Fruit fly (Drosophila melanogaster) whole organism, embryonic: Measurements from ENCODE around the gene CtsF.

Experiments
- C15 ChIP-seq: fragments of 200-800 bp; sonication (Bioruptor generic); IDR thresholded peaks from 3 replicates; pipeline ENCODE4 v1.3.6; 2022; ENCODE audit warnings: missing biosample characterization, missing genetic modification characterization
- CG10366 ChIP-seq: fragments of 200-800 bp; sonication (Bioruptor generic); IDR thresholded peaks from 2 replicates; pipeline ENCODE4 v1.3.6; 2022; ENCODE audit warnings: missing biosample characterization, missing genetic modification characterization
- CG10959 ChIP-seq: fragments of 200-800 bp; sonication (Bioruptor generic); IDR thresholded peaks from 2 replicates; pipeline ENCODE4 v1.3.6; 2022; ENCODE audit warnings: missing biosample characterization, missing genetic modification characterization
- CG10979 ChIP-seq: fragments of 200-800 bp; sonication (Bioruptor generic); optimal IDR thresholded peaks from 2 replicates; lab custom pipeline; 2018; ENCODE audit warnings: missing biosample characterization, mild to moderate bottlenecking, missing genetic modification characterization, moderate library complexity
- CG11085 ChIP-seq: fragments of 200-800 bp; sonication (Bioruptor generic); IDR thresholded peaks from 2 replicates; pipeline ENCODE4 v1.3.6; 2022; ENCODE audit warnings: missing biosample characterization, missing genetic modification characterization
- CG11456 ChIP-seq: fragments of 200-800 bp; sonication (Bioruptor generic); IDR thresholded peaks from 3 replicates; pipeline ENCODE4 v1.3.6; 2022; ENCODE audit warnings: missing biosample characterization, missing genetic modification characterization
- CG11560 ChIP-seq: fragments of 200-800 bp; sonication (Bioruptor generic); IDR thresholded peaks from 3 replicates; pipeline ENCODE4 v1.3.6; 2022; ENCODE audit warnings: missing biosample characterization, missing genetic modification characterization
- CG12659 ChIP-seq: fragments of 200-800 bp; sonication (Bioruptor generic); optimal IDR thresholded peaks from 3 replicates; lab custom pipeline; 2017; ENCODE audit warnings: mild to moderate bottlenecking, missing biosample characterization, missing genetic modification reagents, missing genetic modification characterization
- CG12744 ChIP-seq: fragments of 200-800 bp; sonication (Bioruptor generic); optimal IDR thresholded peaks from 2 replicates; lab custom pipeline; 2016; ENCODE audit warnings: missing biosample characterization, missing genetic modification characterization
- CG12942 ChIP-seq: fragments of 200-800 bp; sonication (Bioruptor generic); optimal IDR thresholded peaks from 3 replicates; lab custom pipeline; 2016; ENCODE audit warnings: missing biosample characterization, missing genetic modification characterization
- CG15073 ChIP-seq: fragments of 200-800 bp; sonication (Bioruptor generic); optimal IDR thresholded peaks from 2 replicates; lab custom pipeline; 2016; ENCODE audit warnings: missing biosample characterization, missing genetic modification characterization
- CG1647 ChIP-seq: fragments of 200-800 bp; sonication (Bioruptor generic); optimal IDR thresholded peaks from 3 replicates; lab custom pipeline; 2016; ENCODE audit warnings: missing biosample characterization, missing genetic modification characterization
- CG16779 ChIP-seq: fragments of 200-800 bp; sonication (Bioruptor generic); IDR thresholded peaks from 2 replicates; pipeline ENCODE4 v1.3.6; 2022; ENCODE audit warnings: missing biosample characterization, missing genetic modification characterization
- CG18476 ChIP-seq: fragments of 200-800 bp; sonication (Bioruptor generic); optimal IDR thresholded peaks from 2 replicates; lab custom pipeline; 2016; ENCODE audit warnings: missing biosample characterization, mild to moderate bottlenecking, missing genetic modification characterization
- CG3163 ChIP-seq: fragments of 200-800 bp; sonication (Bioruptor generic); optimal IDR thresholded peaks from 3 replicates; lab custom pipeline; 2016; ENCODE audit warnings: missing biosample characterization, missing genetic modification characterization
- CG3281 ChIP-seq: fragments of 200-800 bp; sonication (Bioruptor generic); optimal IDR thresholded peaks from 3 replicates; lab custom pipeline; 2017; ENCODE audit warnings: missing biosample characterization, mild to moderate bottlenecking, missing genetic modification characterization
- CG34224 ChIP-seq: fragments of 200-800 bp; sonication (Bioruptor generic); IDR thresholded peaks from 3 replicates; pipeline ENCODE4 v1.3.6; 2022; ENCODE audit warnings: missing biosample characterization, missing genetic modification characterization; ENCODE audit not compliant: partially characterized antibody
- CG4404 ChIP-seq: fragments of 200-800 bp; sonication (Bioruptor generic); IDR thresholded peaks from 2 replicates; pipeline ENCODE4 v1.3.6; 2022; ENCODE audit warnings: missing biosample characterization, missing genetic modification characterization
- CG6683 ChIP-seq: fragments of 200-800 bp; sonication (Bioruptor generic); optimal IDR thresholded peaks from 2 replicates; lab custom pipeline; 2017; ENCODE audit warnings: missing biosample characterization, mild to moderate bottlenecking, missing genetic modification characterization, missing genetic modification reagents
- CG7372 ChIP-seq: fragments of 200-800 bp; sonication (Bioruptor generic); IDR thresholded peaks from 2 replicates; pipeline ENCODE4 v1.3.6; 2022; ENCODE audit warnings: missing biosample characterization, missing genetic modification characterization
- CG7928 ChIP-seq: fragments of 200-800 bp; sonication (Bioruptor generic); optimal IDR thresholded peaks from 2 replicates; lab custom pipeline; 2017; ENCODE audit warnings: missing biosample characterization, mild to moderate bottlenecking, missing genetic modification characterization
- CG8089 ChIP-seq: fragments of 200-800 bp; sonication (Bioruptor generic); optimal IDR thresholded peaks from 3 replicates; lab custom pipeline; 2016; ENCODE audit warnings: missing biosample characterization, missing genetic modification characterization
- CG8765 ChIP-seq: fragments of 200-800 bp; sonication (Bioruptor generic); IDR thresholded peaks from 2 replicates; pipeline ENCODE4 v1.3.6; 2022; ENCODE audit warnings: missing biosample characterization, missing genetic modification characterization
- CG8944 ChIP-seq: fragments of 200-800 bp; sonication (Bioruptor generic); optimal IDR thresholded peaks from 3 replicates; lab custom pipeline; 2016; ENCODE audit warnings: missing biosample characterization, missing genetic modification characterization
- D19A ChIP-seq: fragments of 200-800 bp; optimal IDR thresholded peaks from 3 replicates; lab custom pipeline; 2019; ENCODE audit warnings: missing biosample characterization, mild to moderate bottlenecking, missing genetic modification characterization, moderate library complexity
- Dip3 ChIP-seq: fragments of 200-800 bp; sonication (Bioruptor generic); optimal IDR thresholded peaks from 3 replicates; lab custom pipeline; 2016; ENCODE audit warnings: missing biosample characterization, missing genetic modification characterization
- Doc2 ChIP-seq: fragments of 200-800 bp; sonication (Bioruptor generic); IDR thresholded peaks from 2 replicates; pipeline ENCODE4 v1.3.6; 2022; ENCODE audit warnings: missing biosample characterization, missing genetic modification characterization
- E2f1 ChIP-seq: fragments of 200-800 bp; sonication (Bioruptor generic); IDR thresholded peaks from 2 replicates; pipeline ENCODE4 v1.3.6; 2022; ENCODE audit warnings: missing biosample characterization, missing genetic modification characterization
- Gsc ChIP-seq: fragments of 200-800 bp; sonication (Bioruptor generic); IDR thresholded peaks from 2 replicates; pipeline ENCODE4 v1.3.6; 2022; ENCODE audit warnings: missing biosample characterization, missing genetic modification characterization
- Lpt ChIP-seq: fragments of >200 bp; optimal IDR thresholded peaks from 2 replicates; lab custom pipeline; 2018; ENCODE audit warnings: missing biosample characterization, missing genetic modification characterization
- Max ChIP-seq: fragments of 200-800 bp; sonication (Bioruptor generic); optimal IDR thresholded peaks from 2 replicates; lab custom pipeline; 2016; ENCODE audit warnings: missing biosample characterization, mild to moderate bottlenecking, missing genetic modification characterization
- Nf-YC ChIP-seq: fragments of 200-800 bp; optimal IDR thresholded peaks from 3 replicates; lab custom pipeline; 2019; ENCODE audit warnings: missing biosample characterization, mild to moderate bottlenecking, missing genetic modification characterization, moderate library complexity
- Trl ChIP-seq, 3 experiments: fragments of >200 bp in 2 of 3; fragments of 200-800 bp in 1 of 3; sonication (Bioruptor generic) in 1 of 3; optimal IDR thresholded peaks; 2 replicates in 1 of 3; 3 replicates in 2 of 3; lab custom pipeline; 2016 to 2017; ENCODE audit warnings: missing biosample characterization in 1 of 3, missing genetic modification characterization in 1 of 3
- al ChIP-seq: fragments of 200-800 bp; sonication (Bioruptor generic); IDR thresholded peaks from 2 replicates; pipeline ENCODE4 v1.3.6; 2022; ENCODE audit warnings: missing biosample characterization, missing genetic modification characterization
- cas ChIP-seq: fragments of 200-800 bp; sonication (Bioruptor generic); IDR thresholded peaks from 2 replicates; pipeline ENCODE4 v1.3.6; 2022; ENCODE audit warnings: missing biosample characterization, missing genetic modification characterization
- chif ChIP-seq, 2 experiments: fragments of 200-800 bp; sonication (Bioruptor generic); optimal IDR thresholded peaks; 3 replicates each; lab custom pipeline; 2016; ENCODE audit warnings: missing biosample characterization in 2 of 2, missing genetic modification characterization in 2 of 2
- dmrt99B ChIP-seq: fragments of 200-800 bp; sonication (Bioruptor generic); optimal IDR thresholded peaks from 2 replicates; lab custom pipeline; 2018; ENCODE audit warnings: missing biosample characterization, mild to moderate bottlenecking, missing genetic modification characterization, moderate library complexity
- dpn ChIP-seq, 2 experiments: fragments of 200-800 bp; sonication (Bioruptor generic); optimal IDR thresholded peaks; 3 replicates each; lab custom pipeline; 2016; ENCODE audit warnings: missing biosample characterization in 2 of 2, missing genetic modification characterization in 2 of 2
- emc ChIP-seq: fragments of 200-800 bp; sonication (Bioruptor generic); optimal IDR thresholded peaks from 2 replicates; lab custom pipeline; 2016; ENCODE audit warnings: missing biosample characterization, missing genetic modification characterization
- fd96Cb ChIP-seq: fragments of 200-800 bp; sonication (Bioruptor generic); optimal IDR thresholded peaks from 2 replicates; lab custom pipeline; 2018; ENCODE audit warnings: missing biosample characterization, mild to moderate bottlenecking, missing genetic modification characterization, moderate library complexity
- gcm2 ChIP-seq: fragments of 200-800 bp; sonication (Bioruptor generic); optimal IDR thresholded peaks from 2 replicates; lab custom pipeline; 2016; ENCODE audit warnings: missing biosample characterization, missing genetic modification characterization
- jigr1 ChIP-seq: fragments of 200-800 bp; sonication (Bioruptor generic); IDR thresholded peaks from 3 replicates; pipeline ENCODE4 v1.3.6; 2022; ENCODE audit warnings: missing biosample characterization, missing genetic modification characterization
- lbe ChIP-seq: fragments of 200-800 bp; sonication (Bioruptor generic); optimal IDR thresholded peaks from 2 replicates; lab custom pipeline; 2016; ENCODE audit warnings: missing biosample characterization, mild to moderate bottlenecking, missing genetic modification characterization
- phol ChIP-seq: fragments of 200-800 bp; sonication (Bioruptor generic); optimal IDR thresholded peaks from 3 replicates; lab custom pipeline; 2018; ENCODE audit warnings: missing biosample characterization, mild to moderate bottlenecking, missing genetic modification characterization, moderate library complexity
- row ChIP-seq: fragments of 200-800 bp; sonication (Bioruptor generic); IDR thresholded peaks from 3 replicates; pipeline ENCODE4 v1.3.6; 2022; ENCODE audit warnings: missing biosample characterization, missing genetic modification characterization
- sqz ChIP-seq: fragments of 200-800 bp; sonication (Bioruptor generic); optimal IDR thresholded peaks from 3 replicates; lab custom pipeline; 2018; ENCODE audit warnings: missing biosample characterization, mild to moderate bottlenecking, missing genetic modification characterization
- stc ChIP-seq: fragments of 200-800 bp; sonication (Bioruptor generic); IDR thresholded peaks from 2 replicates; pipeline ENCODE4 v1.3.6; 2022; ENCODE audit warnings: missing biosample characterization, missing genetic modification characterization
- tup ChIP-seq: fragments of 200-800 bp; sonication (Bioruptor generic); optimal IDR thresholded peaks from 2 replicates; lab custom pipeline; 2016; ENCODE audit warnings: missing biosample characterization, mild to moderate bottlenecking, missing genetic modification characterization, moderate library complexity
- vnd ChIP-seq: fragments of 200-800 bp; sonication (Bioruptor generic); IDR thresholded peaks from 3 replicates; pipeline ENCODE4 v1.3.6; 2022; ENCODE audit warnings: missing biosample characterization, missing genetic modification characterization; ENCODE audit not compliant: partially characterized antibody
- zfh1 ChIP-seq: fragments of 200-800 bp; sonication (Bioruptor generic); IDR thresholded peaks from 3 replicates; pipeline ENCODE4 v1.3.6; 2022; ENCODE audit warnings: missing biosample characterization, missing genetic modification characterization

The CtsF gene

dm6 chr3R:5256462-5257146, 5.1 kb upstream of the CtsF start, which contains the start of the genes Enoph and Hph (continued):
- TF ChIP-seq CG18476 (GFP tag; lab: Kevin White, UChicago) (peak; percentile 24), lbe (GFP tag; lab: Kevin White, UChicago) (peak; percentile 44), CG10959 (GFP tag; lab: Robert Waterston, UW) (no peak), zfh1 (GFP tag; lab: Robert Waterston, UW) (peak; percentile 50; the same call in 2 of the 3 replicates), CG11085 (GFP tag; lab: Robert Waterston, UW) (no peak; the same call in 1 of the 2 replicates), stc (GFP tag; lab: Robert Waterston, UW) (no peak), CG10979 (tag; lab: Kevin White, UChicago) (peak; percentile 52), row (GFP tag; lab: Robert Waterston, UW) (peak; percentile 80), E2f1 (GFP tag; lab: Robert Waterston, UW) (0 out of 2 replicates have a peak, but pooled peaks have one; percentile 43), chif (GFP tag; optimal IDR thresholded peaks at IDR 0.05; lab: Kevin White, UChicago) (peak; percentile 17 to 43), D19A (peak; percentile 88), CG10366 (GFP tag; lab: Robert Waterston, UW) (peak; percentile 46), tup (GFP tag; lab: Kevin White, UChicago) (no peak), vnd (GFP tag; lab: Robert Waterston, UW) (peak; percentile 80), CG11560 (tag; lab: Robert Waterston, UW) (peak; percentile 50; the same call in 1 of the 3 replicates), fd96Cb (peak; percentile 56), CG11456 (GFP tag; lab: Robert Waterston, UW) (peak; percentile 63; the same call in 1 of the 3 replicates), CG15073 (GFP tag; lab: Kevin White, UChicago) (no peak), CG3281 (GFP tag; lab: Kevin White, UChicago) (peak; percentile 61), CG16779 (GFP tag; lab: Robert Waterston, UW) (0 out of 2 replicates have a peak, but pooled peaks have one; percentile 23), CG12744 (GFP tag; lab: Kevin White, UChicago) (no peak), Nf-YC (tag; lab: Kevin White, UChicago) (peak; percentile 69), CG6683 (GFP tag; lab: Kevin White, UChicago) (no peak), CG4404 (GFP tag; lab: Robert Waterston, UW) (peak; percentile 54; the same call in 1 of the 2 replicates), CG8944 (GFP tag; lab: Kevin White, UChicago) (peak; percentile 37), CG8765 (GFP tag; lab: Robert Waterston, UW) (peak; percentile 39; the same call in 1 of the 2 replicates), C15 (GFP tag; lab: Robert Waterston, UW) (0 out of 3 replicates have a peak, but pooled peaks have one; percentile 17), CG7372 (GFP tag; lab: Robert Waterston, UW) (no peak), Max (GFP tag; lab: Kevin White, UChicago) (peak; percentile 66), Trl (optimal IDR thresholded peaks at IDR 0.05; lab: Kevin White, UChicago) (no peak), Trl (GFP tag; optimal IDR thresholded peaks at IDR 0.05; lab: Kevin White, UChicago) (peak; percentile 59), Doc2 (no peak), gcm2 (GFP tag; lab: Kevin White, UChicago) (peak; percentile 40), al (peak; percentile 57), CG12942 (GFP tag; lab: Kevin White, UChicago) (peak; percentile 57), phol (tag; lab: Kevin White, UChicago) (peak; percentile 72), cas (no peak), Lpt (no peak), Gsc (GFP tag; lab: Robert Waterston, UW) (no peak), CG1647 (GFP tag; lab: Kevin White, UChicago) (no peak), Dip3 (GFP tag; lab: Kevin White, UChicago) (peak; percentile 58), emc (GFP tag; lab: Kevin White, UChicago) (no peak), dpn (GFP tag; optimal IDR thresholded peaks at IDR 0.05; lab: Kevin White, UChicago) (peak; percentile 64 to 71), dmrt99B (tag; lab: Kevin White, UChicago) (peak; percentile 61), sqz (GFP tag; lab: Kevin White, UChicago) (no peak), CG12659 (peak; percentile 85), CG7928 (GFP tag; lab: Kevin White, UChicago) (peak; percentile 13), CG34224 (GFP tag; lab: Robert Waterston, UW) (peak; percentile 77), jigr1 (GFP tag; lab: Robert Waterston, UW) (no peak), CG8089 (GFP tag; lab: Kevin White, UChicago) (no peak), CG3163 (peak; percentile 14)
